Worm (Caenorhabditis elegans): Measurements from ENCODE around the gene F48E8.2.
A peak's percentile ranks its signal among the peaks of the same experiment; 100 is the strongest.

- TF ChIP-seq zag-1 (tag; optimal IDR thresholded peaks at IDR 0.05): no peak
- TF ChIP-seq R02D3.7 (tag; optimal IDR thresholded peaks at IDR 0.05): no peak
- no peak for TF ChIP-seq elt-1 (tag; optimal IDR thresholded peaks at IDR 0.05)
- TF ChIP-seq mdl-1 (tag; optimal IDR thresholded peaks at IDR 0.05): no peak
- peak in 1 of 2 experiments; percentile 76 for TF ChIP-seq lsy-2 (tag; optimal IDR thresholded peaks at IDR 0.05)
- no peak for TF ChIP-seq egl-27 (tag; optimal IDR thresholded peaks at IDR 0.05)
These were observed 16.0 kb upstream of the F48E8.2 start, which contains the start of gene skpt-1 for ce11 chrIII:5448177-5448576.

Measured in whole organism, L2 larva.